Fruit fly (Drosophila melanogaster): ENCODE results near the gene CG4953.

The CG4953 gene

dm6 chr2L:10292066-10292560, 25.6 kb downstream of the CG4953 start, which contains the start of gene Ufd4:
TSS of gene Ufd4 (minus strand) at chr2L:10292365.
- TF ChIP-seq psq (optimal IDR thresholded peaks at IDR 0.05) (no peak), usp (GFP tag; optimal IDR thresholded peaks at IDR 0.05) (no peak), pan (optimal IDR thresholded peaks at IDR 0.05) (no peak), EcR (GFP tag; optimal IDR thresholded peaks at IDR 0.05) (no peak), CG8478 (optimal IDR thresholded peaks at IDR 0.05) (no peak), Dll (optimal IDR thresholded peaks at IDR 0.05) (no peak)

dm6 chr2L:10294798-10295669, 28.5 kb downstream of the CG4953 start, which contains the start of gene Hand:
TSS of gene Hand (minus strand) at chr2L:10295385.
- TF ChIP-seq pan (optimal IDR thresholded peaks at IDR 0.05): no peak

- TF ChIP-seq pan (optimal IDR thresholded peaks at IDR 0.05) (no peak), usp (GFP tag; optimal IDR thresholded peaks at IDR 0.05) (no peak), psq (optimal IDR thresholded peaks at IDR 0.05) (no peak), EcR (GFP tag; optimal IDR thresholded peaks at IDR 0.05) (no peak), CG8478 (optimal IDR thresholded peaks at IDR 0.05) (no peak), Dll (optimal IDR thresholded peaks at IDR 0.05) (no peak)
These were observed 31.8 kb downstream of the CG4953 start for dm6 chr2L:10298306-10298705.

dm6 chr2L:10299077-10299809, 32.7 kb downstream of the CG4953 start:
- TF ChIP-seq pan (optimal IDR thresholded peaks at IDR 0.05) (no peak), psq (optimal IDR thresholded peaks at IDR 0.05) (no peak), Dll (optimal IDR thresholded peaks at IDR 0.05) (no peak), CG8478 (optimal IDR thresholded peaks at IDR 0.05) (no peak), EcR (GFP tag; optimal IDR thresholded peaks at IDR 0.05) (no peak), usp (GFP tag; optimal IDR thresholded peaks at IDR 0.05) (no peak)

- TF ChIP-seq EcR (GFP tag; optimal IDR thresholded peaks at IDR 0.05) (no peak), Dll (optimal IDR thresholded peaks at IDR 0.05) (no peak), pan (optimal IDR thresholded peaks at IDR 0.05) (no peak), psq (optimal IDR thresholded peaks at IDR 0.05) (no peak), usp (GFP tag; optimal IDR thresholded peaks at IDR 0.05) (no peak), CG8478 (optimal IDR thresholded peaks at IDR 0.05) (no peak)
These were observed 33.3 kb downstream of the CG4953 start, which contains the start of gene CYLD for dm6 chr2L:10299810-10300147. TSS of gene CYLD (minus strand) at chr2L:10299847.

- TF ChIP-seq pan (optimal IDR thresholded peaks at IDR 0.05): no peak
- no peak for TF ChIP-seq usp (GFP tag; optimal IDR thresholded peaks at IDR 0.05)
- no peak for TF ChIP-seq EcR (GFP tag; optimal IDR thresholded peaks at IDR 0.05)
- TF ChIP-seq CG8478 (optimal IDR thresholded peaks at IDR 0.05): no peak
- TF ChIP-seq psq (optimal IDR thresholded peaks at IDR 0.05): no peak
- TF ChIP-seq Dll (optimal IDR thresholded peaks at IDR 0.05): no peak
These were observed 35.4 kb downstream of the CG4953 start, which contains the start of gene CG13138 for dm6 chr2L:10301918-10302317. TSS of gene CG13138 (minus strand) at chr2L:10302018.

dm6 chr2L:10303786-10304185, 37.3 kb downstream of the CG4953 start, which contains the start of gene nmd:
TSS of gene nmd (minus strand) at chr2L:10303947.
- no peak for TF ChIP-seq EcR (GFP tag; optimal IDR thresholded peaks at IDR 0.05)
- no peak for TF ChIP-seq CG8478 (optimal IDR thresholded peaks at IDR 0.05)
- no peak for TF ChIP-seq psq (optimal IDR thresholded peaks at IDR 0.05)
- no peak for TF ChIP-seq usp (GFP tag; optimal IDR thresholded peaks at IDR 0.05)
- TF ChIP-seq pan (optimal IDR thresholded peaks at IDR 0.05): no peak
- no peak for TF ChIP-seq Dll (optimal IDR thresholded peaks at IDR 0.05)

dm6 chr2L:10305538-10306147, 39.1 kb downstream of the CG4953 start:
- TF ChIP-seq pan (optimal IDR thresholded peaks at IDR 0.05): no peak
- TF ChIP-seq usp (GFP tag; optimal IDR thresholded peaks at IDR 0.05): no peak
- no peak for TF ChIP-seq CG8478 (optimal IDR thresholded peaks at IDR 0.05)
- no peak for TF ChIP-seq Dll (optimal IDR thresholded peaks at IDR 0.05)
- TF ChIP-seq psq (optimal IDR thresholded peaks at IDR 0.05): no peak
- TF ChIP-seq EcR (GFP tag; optimal IDR thresholded peaks at IDR 0.05): no peak

dm6 chr2L:10306518-10307260, 40.2 kb downstream of the CG4953 start, which contains the start of the genes CG5390 and CG4968:
TSS of gene CG5390 (minus strand) at chr2L:10306594.
TSS of gene CG4968 (plus strand) at chr2L:10306922.
- TF ChIP-seq pan (optimal IDR thresholded peaks at IDR 0.05): no peak
- TF ChIP-seq EcR (GFP tag; optimal IDR thresholded peaks at IDR 0.05): no peak
- TF ChIP-seq Dll (optimal IDR thresholded peaks at IDR 0.05): no peak
- no peak for TF ChIP-seq psq (optimal IDR thresholded peaks at IDR 0.05)
- TF ChIP-seq usp (GFP tag; optimal IDR thresholded peaks at IDR 0.05): no peak
- TF ChIP-seq CG8478 (optimal IDR thresholded peaks at IDR 0.05): no peak

dm6 chr2L:10310614-10311382, 44.3 kb downstream of the CG4953 start, which contains the start of gene Cdk5alpha:
TSS of gene Cdk5alpha (minus strand) at chr2L:10310956.
- TF ChIP-seq EcR (GFP tag; optimal IDR thresholded peaks at IDR 0.05) (no peak), Dll (optimal IDR thresholded peaks at IDR 0.05) (no peak)

All from whole organism.